Worm (Caenorhabditis elegans) whole organism, L4/young adult: Measurements from ENCODE around the gene dyc-1.

Experiments
- dao-5 ChIP-seq: sonication (generic microtip); optimal IDR thresholded peaks from 2 replicates; lab custom pipeline; 2016; ENCODE audit warnings: missing genotype, missing genetic modification characterization, moderate library complexity, missing compliant biosample characterization
- him-1 ChIP-seq: sonication (generic microtip); optimal IDR thresholded peaks from 2 replicates; lab custom pipeline; 2016; ENCODE audit warnings: missing genotype, missing genetic modification reagents, missing genetic modification characterization, missing compliant biosample characterization

DNA sequence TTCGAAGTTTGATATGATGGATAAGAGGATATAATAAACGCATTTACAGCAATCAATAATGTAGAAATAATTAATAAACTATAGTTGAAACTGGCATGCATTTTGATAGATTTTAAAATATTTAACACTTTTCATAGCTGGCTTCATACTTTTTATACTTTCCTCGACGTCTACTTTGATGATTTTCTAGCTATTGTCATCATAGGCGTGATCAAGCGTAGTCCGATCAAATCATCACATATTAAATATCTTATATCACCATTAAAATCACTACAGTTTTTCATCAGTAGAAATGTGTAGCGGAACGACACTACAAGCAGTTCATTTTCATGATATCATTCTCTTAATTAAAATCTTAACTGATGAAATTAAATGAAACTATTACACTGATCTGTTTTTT is 34.0 kb upstream of the dyc-1 start, which contains the start of gene C04C11.25:
- TF ChIP-seq dao-5 (tag; lab: Kevin White, UChicago) (no peak), him-1 (tag; lab: Kevin White, UChicago) (no peak)
